Worm (Caenorhabditis elegans): ENCODE data around the gene ttyh-1.

DNA sequence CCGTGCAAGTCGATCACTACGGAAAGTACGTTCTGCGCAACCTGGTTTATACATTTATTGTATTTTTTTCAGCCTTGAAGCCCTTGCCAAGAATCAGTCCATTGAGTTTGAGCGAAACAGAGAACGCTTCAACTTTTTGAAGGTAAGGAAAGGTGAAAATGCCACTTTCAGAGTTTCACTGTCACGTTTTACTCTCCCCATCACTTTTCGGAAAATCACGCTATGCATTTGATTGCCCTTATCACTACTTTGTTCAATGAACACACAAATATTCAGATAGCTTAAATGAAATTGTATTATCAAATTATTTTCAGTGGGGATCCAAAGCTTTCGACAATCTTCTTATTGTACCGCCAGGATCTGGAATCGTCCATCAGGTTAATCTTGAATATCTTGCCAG is 28.0 kb upstream of the ttyh-1 start:
- TF ChIP-seq nhr-12 (tag; optimal IDR thresholded peaks at IDR 0.05) (no peak), nhr-237 (tag; optimal IDR thresholded peaks at IDR 0.05) (no peak), C34F6.9 (tag; optimal IDR thresholded peaks at IDR 0.05) (no peak), elt-3 (tag; optimal IDR thresholded peaks at IDR 0.05) (no peak), ztf-11 (tag; optimal IDR thresholded peaks at IDR 0.05) (no peak), snpc-4 (tag; optimal IDR thresholded peaks at IDR 0.05) (no peak), sma-3 (GFP tag; optimal IDR thresholded peaks at IDR 0.05) (no peak), nhr-25 (tag; optimal IDR thresholded peaks at IDR 0.05) (no peak), aly-2 (tag; optimal IDR thresholded peaks at IDR 0.05) (no peak), ama-1 (optimal IDR thresholded peaks at IDR 0.05) (no peak), lin-13 (GFP tag; optimal IDR thresholded peaks at IDR 0.05) (no peak), ZK546.5 (tag; optimal IDR thresholded peaks at IDR 0.05) (no peak), unc-62 (GFP tag; optimal IDR thresholded peaks at IDR 0.05) (no peak)
